Worm (Caenorhabditis elegans): Measurements from ENCODE around the gene cri-3.

ce11 chrIII:3389426-3390020, 6.6 kb upstream of the cri-3 start, which contains the start of the genes elmd-1 and hecw-1:
- TF ChIP-seq unc-62 (GFP tag; optimal IDR thresholded peaks at IDR 0.05): peak; percentile 48
- no peak for TF ChIP-seq pha-4 (tag; optimal IDR thresholded peaks at IDR 0.05)
- TF ChIP-seq nhr-237 (tag; optimal IDR thresholded peaks at IDR 0.05): no peak
- no peak for TF ChIP-seq ztf-11 (tag; optimal IDR thresholded peaks at IDR 0.05)
- TF ChIP-seq lin-13 (tag; optimal IDR thresholded peaks at IDR 0.05): no peak
- TF ChIP-seq lsy-2 (tag; optimal IDR thresholded peaks at IDR 0.05): no peak
- TF ChIP-seq unc-120 (tag; optimal IDR thresholded peaks at IDR 0.05; ENCODE audit: poor library complexity, severe bottlenecking): peak; percentile 49
- no peak for TF ChIP-seq mep-1 (tag; optimal IDR thresholded peaks at IDR 0.05)
- no peak for TF ChIP-seq snpc-4 (tag; optimal IDR thresholded peaks at IDR 0.05)
- TF ChIP-seq nhr-12 (tag; optimal IDR thresholded peaks at IDR 0.05): no peak
